Worm (Caenorhabditis elegans) whole organism, mixed stage, embryonic: ENCODE results near the gene F09C6.3.

ENCODE experiments used
- blmp-1 ChIP-seq: fragments of 150-350 bp; optimal IDR thresholded peaks from 2 replicates; lab custom pipeline; 2014; ENCODE audit warnings: missing biosample characterization, missing genetic modification characterization
- ceh-39 ChIP-seq: fragments of 150-350 bp; optimal IDR thresholded peaks from 2 replicates; lab custom pipeline; 2014; ENCODE audit warnings: missing biosample characterization, missing genetic modification characterization
- ceh-43 ChIP-seq: fragments of 200-800 bp; sonication (Bioruptor generic); optimal IDR thresholded peaks from 2 replicates; lab custom pipeline; 2018; ENCODE audit warnings: mild to moderate bottlenecking, missing genetic modification characterization, moderate library complexity, missing compliant biosample characterization
- ceh-83 ChIP-seq: fragments of 200-800 bp; sonication (Bioruptor generic); optimal IDR thresholded peaks from 2 replicates; lab custom pipeline; 2018; ENCODE audit warnings: mild to moderate bottlenecking, missing genetic modification characterization, missing compliant biosample characterization
- ces-1 ChIP-seq: fragments of 150-350 bp; optimal IDR thresholded peaks from 2 replicates; lab custom pipeline; 2014; ENCODE audit warnings: missing biosample characterization, missing genetic modification reagents, missing genetic modification characterization
- cnd-1 ChIP-seq: fragments of 200-800 bp; sonication (Bioruptor generic); optimal IDR thresholded peaks from 2 replicates; lab custom pipeline; 2018; ENCODE audit warnings: mild to moderate bottlenecking, missing genetic modification characterization, missing compliant biosample characterization
- drap-1 ChIP-seq: fragments of 200-800 bp; sonication (Bioruptor generic); optimal IDR thresholded peaks from 3 replicates; lab custom pipeline; 2018; ENCODE audit warnings: mild to moderate bottlenecking, missing genetic modification characterization, missing compliant biosample characterization
- elt-1 ChIP-seq: sonication (generic microtip); optimal IDR thresholded peaks from 2 replicates; lab custom pipeline; 2017; ENCODE audit warnings: missing genetic modification characterization, mild to moderate bottlenecking, missing compliant biosample characterization, antibody characterized with exemption, moderate library complexity, borderline replicate concordance; ENCODE audit not compliant: insufficient read depth
- elt-3 ChIP-seq: fragments of 150-350 bp; optimal IDR thresholded peaks from 2 replicates; lab custom pipeline; 2014; ENCODE audit warnings: missing biosample characterization, missing genetic modification characterization
- flh-1 ChIP-seq: fragments of 200-800 bp; sonication (Bioruptor generic); optimal IDR thresholded peaks from 2 replicates; lab custom pipeline; 2018; ENCODE audit warnings: mild to moderate bottlenecking, missing genetic modification characterization, moderate library complexity, missing compliant biosample characterization
- ham-2 ChIP-seq: fragments of 200-800 bp; sonication (Bioruptor generic); optimal IDR thresholded peaks from 2 replicates; lab custom pipeline; 2018; ENCODE audit warnings: mild to moderate bottlenecking, missing genetic modification characterization, missing compliant biosample characterization
- hlh-1 ChIP-seq: fragments of 150-350 bp; optimal IDR thresholded peaks from 2 replicates; lab custom pipeline; 2014; ENCODE audit warnings: missing biosample characterization, missing genetic modification reagents, missing genetic modification characterization
- lin-13 ChIP-seq: fragments of 150-350 bp; optimal IDR thresholded peaks from 2 replicates; lab custom pipeline; 2014; ENCODE audit warnings: missing biosample characterization, missing genetic modification characterization
- lin-32 ChIP-seq: fragments of 200-800 bp; sonication (Bioruptor generic); optimal IDR thresholded peaks from 2 replicates; lab custom pipeline; 2018; ENCODE audit warnings: mild to moderate bottlenecking, missing genetic modification characterization, missing compliant biosample characterization
- lsy-2 ChIP-seq: fragments of 150-350 bp; optimal IDR thresholded peaks from 2 replicates; lab custom pipeline; 2014; ENCODE audit warnings: missing biosample characterization, missing genetic modification characterization
- mab-5 ChIP-seq: fragments of 150-350 bp; optimal IDR thresholded peaks from 2 replicates; lab custom pipeline; 2014; ENCODE audit warnings: missing biosample characterization, missing genetic modification characterization
- mep-1 ChIP-seq: fragments of 150-350 bp; optimal IDR thresholded peaks from 2 replicates; lab custom pipeline; 2017; ENCODE audit warnings: missing biosample characterization, missing genetic modification reagents, missing genetic modification characterization, inconsistent platforms
- mls-2 ChIP-seq: sonication (generic microtip); optimal IDR thresholded peaks from 2 replicates; lab custom pipeline; 2016; ENCODE audit warnings: mild to moderate bottlenecking, missing genetic modification characterization, moderate library complexity, missing compliant biosample characterization
- nhr-12 ChIP-seq: fragments of 150-350 bp; optimal IDR thresholded peaks from 2 replicates; lab custom pipeline; 2014; ENCODE audit warnings: missing biosample characterization, missing genetic modification characterization
- nhr-2 ChIP-seq: fragments of 150-350 bp; optimal IDR thresholded peaks from 2 replicates; lab custom pipeline; 2014; ENCODE audit warnings: missing biosample characterization, missing genetic modification characterization
- nhr-28 ChIP-seq: fragments of 150-350 bp; optimal IDR thresholded peaks from 2 replicates; lab custom pipeline; 2014; ENCODE audit warnings: missing biosample characterization, missing genetic modification characterization
- nhr-76 ChIP-seq: sonication (generic microtip); optimal IDR thresholded peaks from 2 replicates; lab custom pipeline; 2017; ENCODE audit warnings: missing biosample characterization, missing genetic modification characterization
- pha-4 ChIP-seq: fragments of 150-350 bp; optimal IDR thresholded peaks from 2 replicates; lab custom pipeline; 2018; ENCODE audit warnings: missing biosample characterization, missing genetic modification reagents, missing genetic modification characterization
- sem-2 ChIP-seq: fragments of 200-800 bp; sonication (Bioruptor generic); optimal IDR thresholded peaks from 2 replicates; lab custom pipeline; 2018; ENCODE audit warnings: mild to moderate bottlenecking, missing genetic modification characterization, missing compliant biosample characterization
- snpc-4 ChIP-seq: fragments of 150-350 bp; optimal IDR thresholded peaks from 2 replicates; lab custom pipeline; 2014; ENCODE audit warnings: missing biosample characterization, missing genetic modification characterization
- tbx-8 ChIP-seq: fragments of 200-800 bp; sonication (Bioruptor generic); optimal IDR thresholded peaks from 2 replicates; lab custom pipeline; 2018; ENCODE audit warnings: mild to moderate bottlenecking, missing genetic modification characterization, moderate library complexity, missing compliant biosample characterization
- unc-120 ChIP-seq: sonication (generic microtip); optimal IDR thresholded peaks from 2 replicates; lab custom pipeline; 2017; ENCODE audit warnings: missing genetic modification characterization, missing compliant biosample characterization; ENCODE audit not compliant: poor library complexity, severe bottlenecking
- unc-39 ChIP-seq: fragments of 150-350 bp; optimal IDR thresholded peaks from 2 replicates; lab custom pipeline; 2014; ENCODE audit warnings: missing biosample characterization, missing genetic modification characterization
- zip-8 ChIP-seq: fragments of 150-350 bp; optimal IDR thresholded peaks from 2 replicates; lab custom pipeline; 2014; ENCODE audit warnings: missing biosample characterization, missing genetic modification characterization

The F09C6.3 gene

ce11 chrV:16916079-16916478 is 36.1 kb upstream of the F09C6.3 start, which contains the start of gene F09C6.10:
TSS of gene F09C6.10 (minus strand) at chrV:16916179.
- TF ChIP-seq lin-32 (GFP tag; lab: Kevin White, UChicago) (no peak), ceh-39 (tag; lab: Kevin White, UChicago) (no peak)

DNA sequence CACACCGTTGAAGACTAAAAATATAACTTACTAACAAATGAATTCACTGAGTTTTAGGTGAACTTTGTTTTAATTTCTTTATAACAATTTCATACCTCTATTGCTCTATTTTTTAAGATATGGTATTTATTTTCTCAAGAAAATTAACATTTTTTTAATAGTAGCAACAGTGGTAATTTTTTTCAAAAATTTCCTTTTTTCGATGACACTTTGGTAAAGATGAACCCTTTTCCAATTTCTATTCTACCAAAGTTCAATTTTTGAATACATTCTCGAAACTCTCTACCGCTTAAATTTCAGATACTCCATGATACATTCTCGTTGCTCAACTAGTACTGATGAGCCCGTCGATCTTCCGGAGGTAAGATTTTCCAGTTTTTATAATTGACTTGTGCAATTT is 32.0 kb upstream of the F09C6.3 start, which contains the start of gene nhr-116:
Gene nhr-116, plus strand, starts transcription at position 301 of the 400 bp plus-strand sequence.
- TF ChIP-seq lsy-2 (tag; lab: Kevin White, UChicago), result no peak
- no peak for TF ChIP-seq pha-4 (tag; lab: Kevin White, UChicago)
- TF ChIP-seq drap-1 (GFP tag; lab: Kevin White, UChicago), result no peak
- TF ChIP-seq cnd-1 (tag; lab: Kevin White, UChicago), result no peak
- TF ChIP-seq ces-1 (GFP tag; lab: Kevin White, UChicago), result no peak
- TF ChIP-seq nhr-28 (tag; lab: Kevin White, UChicago), result no peak

- TF ChIP-seq ceh-83 (GFP tag; lab: Kevin White, UChicago) (no peak), mab-5 (tag; lab: Kevin White, UChicago) (no peak), elt-3 (no peak), flh-1 (no peak), zip-8 (tag; lab: Kevin White, UChicago) (no peak), ceh-43 (GFP tag; lab: Kevin White, UChicago) (no peak), lin-32 (GFP tag; lab: Kevin White, UChicago) (no peak), ham-2 (GFP tag; lab: Kevin White, UChicago) (no peak), pha-4 (tag; lab: Kevin White, UChicago) (no peak), unc-39 (no peak), drap-1 (GFP tag; lab: Kevin White, UChicago) (no peak), elt-1 (tag; lab: Kevin White, UChicago) (no peak), unc-120 (tag; lab: Kevin White, UChicago) (no peak), mep-1 (tag; lab: Kevin White, UChicago) (no peak), cnd-1 (tag; lab: Kevin White, UChicago) (no peak), nhr-76 (tag; lab: Kevin White, UChicago) (no peak), nhr-28 (tag; lab: Kevin White, UChicago) (no peak)
- TF ChIP-seq, all 35 proteins: peak for 0
These were observed 31.3 kb upstream of the F09C6.3 start for ce11 chrV:16911294-16911693.

DNA sequence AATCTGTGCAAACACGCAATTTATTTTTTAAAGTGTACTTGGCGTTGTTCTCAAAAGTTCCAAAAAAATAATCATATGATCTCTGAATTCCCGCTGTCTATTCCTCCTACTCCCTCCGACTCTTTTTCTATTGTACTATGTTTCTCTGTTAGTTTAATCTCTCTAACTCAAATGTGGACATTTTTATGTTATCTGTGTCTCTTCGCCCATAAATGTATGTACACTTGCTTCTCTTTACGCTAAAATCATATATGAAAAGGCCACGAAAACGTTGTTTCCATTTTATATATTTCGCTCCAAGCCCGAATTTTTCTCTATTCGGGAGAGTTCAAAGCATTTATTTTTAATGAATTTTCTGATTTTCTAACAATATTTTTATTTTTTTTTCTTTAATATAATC is 30.9 kb upstream of the F09C6.3 start:
- TF ChIP-seq lsy-2 (tag; lab: Kevin White, UChicago), result no peak
- TF ChIP-seq cnd-1 (tag; lab: Kevin White, UChicago), result no peak
- no peak for TF ChIP-seq sem-2
- no peak for TF ChIP-seq zip-8 (tag; lab: Kevin White, UChicago)
- no peak for TF ChIP-seq ceh-83 (GFP tag; lab: Kevin White, UChicago)
- TF ChIP-seq drap-1 (GFP tag; lab: Kevin White, UChicago), result no peak
- no peak for TF ChIP-seq ceh-43 (GFP tag; lab: Kevin White, UChicago)
- no peak for TF ChIP-seq snpc-4 (tag; lab: Kevin White, UChicago)

ce11 chrV:16909871-16910270 is 29.9 kb upstream of the F09C6.3 start, which contains the start of gene F09C6.16:
TSS of gene F09C6.16 (minus strand) at chrV:16909971.
- TF ChIP-seq lin-13 (tag; lab: Kevin White, UChicago), result no peak
- no peak for TF ChIP-seq nhr-12 (tag; lab: Kevin White, UChicago)
- no peak for TF ChIP-seq mab-5 (tag; lab: Kevin White, UChicago)
- TF ChIP-seq ceh-39 (tag; lab: Kevin White, UChicago), result no peak
- no peak for TF ChIP-seq nhr-2 (tag; lab: Kevin White, UChicago)
- TF ChIP-seq lsy-2 (tag; lab: Kevin White, UChicago), result no peak
- TF ChIP-seq sem-2, result no peak
- TF ChIP-seq elt-1 (tag; lab: Kevin White, UChicago), result no peak
- no peak for TF ChIP-seq ham-2 (GFP tag; lab: Kevin White, UChicago)
- no peak for TF ChIP-seq mep-1 (tag; lab: Kevin White, UChicago)
- no peak for TF ChIP-seq mls-2 (tag; lab: Kevin White, UChicago)
- TF ChIP-seq elt-3, result no peak

DNA sequence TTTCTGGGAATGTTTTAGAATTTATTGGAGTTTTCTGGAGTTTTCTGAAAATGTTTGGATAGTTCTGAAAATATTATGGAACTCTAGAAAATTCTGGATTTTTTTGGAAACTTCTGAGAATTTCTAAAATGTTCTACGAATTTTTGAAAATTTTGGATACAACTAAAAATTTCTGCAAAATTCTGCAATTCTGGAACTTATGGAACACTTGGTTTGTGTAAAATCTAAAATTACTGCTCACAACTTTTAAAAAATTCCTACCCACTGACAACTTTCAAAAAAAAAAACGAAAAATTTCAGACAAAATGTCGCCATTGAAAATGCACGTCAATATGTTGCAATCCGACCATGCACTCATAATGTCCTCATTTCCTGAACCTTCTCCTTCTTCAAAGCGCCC is 24.7 kb upstream of the F09C6.3 start, which contains the start of gene nhr-262:
Gene nhr-262, plus strand, starts transcription at position 301 of the 400 bp plus-strand sequence.
- no peak for TF ChIP-seq snpc-4 (tag; lab: Kevin White, UChicago)
- TF ChIP-seq elt-1 (tag; lab: Kevin White, UChicago), result no peak
- no peak for TF ChIP-seq unc-120 (tag; lab: Kevin White, UChicago)
- no peak for TF ChIP-seq mls-2 (tag; lab: Kevin White, UChicago)
- no peak for TF ChIP-seq pha-4 (tag; lab: Kevin White, UChicago)
- no peak for TF ChIP-seq ceh-43 (GFP tag; lab: Kevin White, UChicago)
- TF ChIP-seq lsy-2 (tag; lab: Kevin White, UChicago), result no peak
- no peak for TF ChIP-seq mab-5 (tag; lab: Kevin White, UChicago)
- no peak for TF ChIP-seq tbx-8 (GFP tag; lab: Kevin White, UChicago)
- no peak for TF ChIP-seq drap-1 (GFP tag; lab: Kevin White, UChicago)
- TF ChIP-seq zip-8 (tag; lab: Kevin White, UChicago), result no peak
- no peak for TF ChIP-seq nhr-76 (tag; lab: Kevin White, UChicago)
- TF ChIP-seq hlh-1 (tag; lab: Kevin White, UChicago), result no peak
- TF ChIP-seq sem-2, result no peak
- TF ChIP-seq blmp-1 (tag; lab: Kevin White, UChicago), result no peak
